Worm (Caenorhabditis elegans) whole organism, mixed stage, embryonic: ENCODE results near the gene C06E2.9.

Experiments used
- ces-1 ChIP-seq: fragments of 150-350 bp; optimal IDR thresholded peaks from 2 replicates; lab custom pipeline; 2014; ENCODE audit warnings: missing biosample characterization, missing genetic modification reagents, missing genetic modification characterization
- ham-2 ChIP-seq: fragments of 200-800 bp; sonication (Bioruptor generic); optimal IDR thresholded peaks from 2 replicates; lab custom pipeline; 2018; ENCODE audit warnings: mild to moderate bottlenecking, missing genetic modification characterization, missing compliant biosample characterization
- mab-5 ChIP-seq: fragments of 150-350 bp; optimal IDR thresholded peaks from 2 replicates; lab custom pipeline; 2014; ENCODE audit warnings: missing biosample characterization, missing genetic modification characterization
- snpc-4 ChIP-seq: fragments of 150-350 bp; optimal IDR thresholded peaks from 2 replicates; lab custom pipeline; 2014; ENCODE audit warnings: missing biosample characterization, missing genetic modification characterization
- sptf-1 ChIP-seq: sonication (generic microtip); optimal IDR thresholded peaks from 2 replicates; lab custom pipeline; 2017; ENCODE audit warnings: mild to moderate bottlenecking, missing genetic modification characterization, moderate library complexity, missing compliant biosample characterization

DNA sequence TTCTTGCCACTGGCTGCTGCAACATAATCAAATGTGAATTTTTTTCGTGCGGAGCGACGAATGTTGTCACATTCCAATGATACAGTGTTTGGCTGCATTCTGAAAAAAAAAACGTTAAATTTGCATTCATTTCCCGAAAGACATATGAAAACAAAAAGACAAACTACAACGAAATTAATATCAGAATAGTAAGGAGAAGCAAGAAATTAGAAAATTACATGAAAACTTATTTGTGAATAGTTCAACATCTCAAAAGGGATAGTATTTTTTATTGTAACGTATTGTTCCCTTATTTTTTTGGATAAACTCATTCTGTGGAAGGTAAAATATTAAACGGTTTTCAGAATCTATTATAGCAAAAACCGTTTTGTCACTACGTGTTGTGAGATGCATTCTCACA lies 7.5 kb upstream of the C06E2.9 start, which contains the start of gene sprp-4:
- TF ChIP-seq sptf-1 (tag; lab: Kevin White, UChicago) = no peak
- TF ChIP-seq snpc-4 = no peak
- no peak for TF ChIP-seq mab-5 (tag; lab: Kevin White, UChicago)
- no peak for TF ChIP-seq ham-2 (GFP tag; lab: Kevin White, UChicago)
- no peak for TF ChIP-seq ces-1 (GFP tag; lab: Kevin White, UChicago)
